Worm (Caenorhabditis elegans): Measurements from ENCODE around the gene F23B2.10.
"Not testable (repeated sequence)": the region's sequence is repeated elsewhere in the genome, so short reads cannot be mapped to it uniquely, and the experiment has no call there.

DNA sequence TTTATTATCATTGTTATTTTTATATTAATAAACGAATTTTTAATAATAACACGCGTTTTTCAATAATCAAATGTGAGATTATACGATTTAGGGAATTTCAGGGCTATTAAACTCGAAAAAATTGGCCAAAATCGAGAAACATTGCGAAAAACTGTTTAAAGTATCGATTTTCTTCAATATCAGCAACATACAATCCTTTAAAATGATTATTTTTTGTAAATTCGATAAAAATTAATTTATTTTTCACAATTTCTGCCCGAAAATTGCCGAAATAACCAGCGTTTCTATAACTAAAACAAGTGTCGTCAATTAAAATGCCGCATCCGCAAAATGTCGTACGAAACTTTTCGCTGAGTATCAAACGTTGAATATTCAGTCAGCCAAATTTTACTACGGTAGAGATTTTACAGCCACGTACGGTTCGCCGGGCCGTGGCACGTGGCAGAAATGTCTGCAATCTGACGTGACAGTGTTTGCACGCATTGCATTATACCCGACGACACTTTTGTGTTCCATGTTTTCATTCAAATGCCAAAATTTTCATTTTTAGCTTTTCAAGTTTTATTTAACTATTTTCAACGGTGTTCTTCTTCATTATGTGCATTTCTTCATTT is 42.0 kb upstream of the F23B2.10 start:
- TF ChIP-seq zip-8 (tag; optimal IDR thresholded peaks at IDR 0.05); unc-39 (tag; optimal IDR thresholded peaks at IDR 0.05); unc-62 (GFP tag; optimal IDR thresholded peaks at IDR 0.05): not testable (repeated sequence)

Measured in whole organism, mixed stage, embryonic.